Worm (Caenorhabditis elegans): ENCODE results near the gene T06A10.2.

The T06A10.2 gene

DNA sequence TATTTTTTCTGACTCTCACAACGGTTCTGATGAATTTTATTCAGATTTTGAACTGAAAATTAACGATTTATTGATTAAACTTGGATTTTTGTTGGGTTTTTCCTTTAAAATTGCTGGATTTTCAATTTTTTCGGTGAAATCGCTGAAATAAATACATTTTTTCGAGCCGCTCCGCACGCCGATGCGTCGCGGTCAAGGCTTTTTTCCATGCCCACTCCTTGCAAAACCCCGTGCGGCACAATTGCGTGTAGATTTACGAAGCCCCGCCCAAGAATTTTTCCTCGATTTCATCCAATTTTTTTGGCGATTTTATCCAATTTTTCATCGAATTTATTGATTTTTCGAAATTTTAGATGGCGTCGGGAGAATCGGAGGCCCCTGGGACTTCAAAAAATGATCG is 29.9 kb upstream of the T06A10.2 start, which contains the start of gene gtsf-1 (continued):
- TF ChIP-seq efl-1 (optimal IDR thresholded peaks at IDR 0.05) (peak; percentile 76 to 79), efl-1 (GFP tag; optimal IDR thresholded peaks at IDR 0.05 in 1 of 2) (peak; percentile 70 to 97), elt-3 (tag; optimal IDR thresholded peaks at IDR 0.05) (peak in 1 of 6 experiments; percentile 7), mdl-1 (tag; optimal IDR thresholded peaks at IDR 0.05) (peak in 1 of 2 experiments; percentile 7), pqm-1 (tag; optimal IDR thresholded peaks at IDR 0.05) (no peak), egl-13 (tag; optimal IDR thresholded peaks at IDR 0.05) (no peak), hlh-4 (tag; optimal IDR thresholded peaks at IDR 0.05) (no peak), blmp-1 (tag; optimal IDR thresholded peaks at IDR 0.05) (peak; percentile 49), nhr-12 (tag; optimal IDR thresholded peaks at IDR 0.05) (no peak), lsy-2 (tag; optimal IDR thresholded peaks at IDR 0.05) (peak; percentile 77 to 87), pax-3 (tag; optimal IDR thresholded peaks at IDR 0.05) (peak; percentile 46), unc-62 (GFP tag; optimal IDR thresholded peaks at IDR 0.05) (no peak), nhr-84 (tag; optimal IDR thresholded peaks at IDR 0.05) (no peak), snpc-4 (tag; optimal IDR thresholded peaks at IDR 0.05) (no peak), ama-1 (optimal IDR thresholded peaks at IDR 0.05) (no peak), nhr-71 (tag; optimal IDR thresholded peaks at IDR 0.05) (peak; percentile 85), sptf-1 (tag; optimal IDR thresholded peaks at IDR 0.05) (no peak), ceh-88 (GFP tag; IDR thresholded peaks at IDR 0.05) (no peak), ztf-11 (tag; optimal IDR thresholded peaks at IDR 0.05) (peak in 1 of 2 experiments; percentile 44), rnt-1 (tag; optimal IDR thresholded peaks at IDR 0.05) (peak; percentile 92), F16B12.6 (tag; optimal IDR thresholded peaks at IDR 0.05) (peak; percentile 64), sup-37 (GFP tag; optimal IDR thresholded peaks at IDR 0.05) (no peak), nhr-90 (tag; optimal IDR thresholded peaks at IDR 0.05; ENCODE audit: poor library complexity) (peak; percentile 77), nhr-85 (tag) (peak; percentile 83), Y116A8C.19 (tag; optimal IDR thresholded peaks at IDR 0.05; ENCODE audit: borderline replicate concordance) (no peak), dsc-1 (tag; optimal IDR thresholded peaks at IDR 0.05) (peak; percentile 69), nhr-237 (tag; optimal IDR thresholded peaks at IDR 0.05) (no peak), jun-1 (tag; optimal IDR thresholded peaks at IDR 0.05) (peak; percentile 74), lin-39 (tag; optimal IDR thresholded peaks at IDR 0.05) (peak; percentile 55), mep-1 (tag; optimal IDR thresholded peaks at IDR 0.05) (peak; percentile 51), swsn-7 (tag; optimal IDR thresholded peaks at IDR 0.05) (peak; percentile 77), fkh-8 (tag; optimal IDR thresholded peaks at IDR 0.05) (peak; percentile 74), unc-130 (tag; optimal IDR thresholded peaks at IDR 0.05) (peak; percentile 82), hpl-2 (GFP tag; optimal IDR thresholded peaks at IDR 0.05) (peak; percentile 53), hlh-17 (GFP tag; optimal IDR thresholded peaks at IDR 0.05; ENCODE audit: borderline replicate concordance) (no peak), ces-1 (GFP tag; optimal IDR thresholded peaks at IDR 0.05) (no peak), dpl-1 (GFP tag; optimal IDR thresholded peaks at IDR 0.05) (peak; percentile 59 to 77 (median 70)), efl-3 (GFP tag; optimal IDR thresholded peaks at IDR 0.05) (no peak), C34B4.2 (tag; optimal IDR thresholded peaks at IDR 0.05) (no peak)

DNA sequence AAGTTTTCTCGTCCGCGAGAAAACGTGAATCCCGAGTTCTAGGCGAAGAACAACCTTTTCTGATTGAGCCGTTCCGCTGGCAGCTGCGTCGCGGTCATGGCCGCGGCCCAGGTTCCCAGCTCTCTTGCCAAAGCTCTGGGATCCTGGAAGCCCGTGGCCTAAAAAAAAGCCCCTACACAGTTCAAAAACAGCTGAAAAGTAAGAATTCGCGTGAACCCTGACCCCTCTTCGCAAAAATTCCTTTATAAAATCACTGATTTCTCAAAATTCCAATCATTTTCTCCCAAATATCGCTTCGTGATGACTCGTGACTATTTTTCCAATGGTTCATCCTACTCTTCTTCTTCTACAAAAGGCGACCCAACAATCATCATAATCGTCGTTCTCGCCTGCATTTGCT is 28.2 kb upstream of the T06A10.2 start, which contains the start of gene T06A10.107:
Gene T06A10.107 (plus strand): TSS at position 301 of the 400 bp plus-strand sequence.
- no peak for TF ChIP-seq C04F5.9 (tag; optimal IDR thresholded peaks at IDR 0.05)
- no peak for TF ChIP-seq egl-27 (tag; optimal IDR thresholded peaks at IDR 0.05)
- TF ChIP-seq C16A3.4 (tag; optimal IDR thresholded peaks at IDR 0.05), result no peak
- TF ChIP-seq ceh-63 (GFP tag; optimal IDR thresholded peaks at IDR 0.05), result no peak
- TF ChIP-seq egl-13 (tag; optimal IDR thresholded peaks at IDR 0.05), result no peak
- no peak for TF ChIP-seq ama-1 (optimal IDR thresholded peaks at IDR 0.05)
- TF ChIP-seq grh-1 (GFP tag; IDR thresholded peaks at IDR 0.05), result no peak
- no peak for TF ChIP-seq xbp-1 (tag; optimal IDR thresholded peaks at IDR 0.05)
- TF ChIP-seq nhr-84 (tag; optimal IDR thresholded peaks at IDR 0.05), result no peak
- TF ChIP-seq hlh-17 (GFP tag; optimal IDR thresholded peaks at IDR 0.05; ENCODE audit: borderline replicate concordance), result no peak
- TF ChIP-seq nhr-20 (tag; optimal IDR thresholded peaks at IDR 0.05), result no peak
- TF ChIP-seq Y116A8C.19 (tag; optimal IDR thresholded peaks at IDR 0.05; ENCODE audit: borderline replicate concordance), result no peak
- no peak for TF ChIP-seq mef-2 (tag; optimal IDR thresholded peaks at IDR 0.05)

Data from whole organism, L1 larva.